Worm (Caenorhabditis elegans) whole organism, L4/young adult: ENCODE data around the gene pqm-1.

ENCODE experiments used
- W03F9.2 ChIP-seq: fragments of 150-350 bp; optimal IDR thresholded peaks from 2 replicates; lab custom pipeline; 2014; ENCODE audit warnings: missing biosample characterization, missing genetic modification characterization
- dao-5 ChIP-seq: sonication (generic microtip); optimal IDR thresholded peaks from 2 replicates; lab custom pipeline; 2016; ENCODE audit warnings: missing genotype, missing genetic modification characterization, moderate library complexity, missing compliant biosample characterization
- him-1 ChIP-seq: sonication (generic microtip); optimal IDR thresholded peaks from 2 replicates; lab custom pipeline; 2016; ENCODE audit warnings: missing genotype, missing genetic modification reagents, missing genetic modification characterization, missing compliant biosample characterization

- no peak for TF ChIP-seq him-1
- no peak for TF ChIP-seq dao-5 (tag; lab: Kevin White, UChicago)
- TF ChIP-seq W03F9.2 (tag; lab: Kevin White, UChicago), result no peak
Observed at ce11 chrII:11127364-11127763, 25.0 kb downstream of the pqm-1 start, which contains the start of gene F40F8.1.
